Fruit fly (Drosophila melanogaster) whole organism, prepupa: ENCODE results near the gene Taf7.

Experiments
- CG10631 ChIP-seq: fragments of 200-800 bp; sonication (Bioruptor generic); optimal IDR thresholded peaks from 2 replicates; lab custom pipeline; 2016; ENCODE audit warnings: missing biosample characterization, missing genetic modification characterization
- CG10669 ChIP-seq: fragments of 200-800 bp; sonication (Bioruptor generic); optimal IDR thresholded peaks from 3 replicates; lab custom pipeline; 2018; ENCODE audit warnings: missing biosample characterization, mild to moderate bottlenecking, missing genetic modification characterization, moderate library complexity
- CG11762 ChIP-seq: fragments of 200-800 bp; sonication (Bioruptor generic); optimal IDR thresholded peaks from 3 replicates; lab custom pipeline; 2016; ENCODE audit warnings: missing biosample characterization, missing genetic modification characterization; ENCODE audit not compliant: insufficient read depth
- CG11902 ChIP-seq: fragments of 200-800 bp; sonication (Bioruptor generic); optimal IDR thresholded peaks from 3 replicates; lab custom pipeline; 2016; ENCODE audit warnings: missing biosample characterization, missing genetic modification characterization
- CG15336 ChIP-seq: fragments of 200-800 bp; sonication (Bioruptor generic); IDR thresholded peaks from 2 replicates; pipeline ENCODE4 v1.3.6; 2022; ENCODE audit warnings: missing biosample characterization, missing genetic modification characterization
- CG1621 ChIP-seq: fragments of 200-800 bp; sonication (Bioruptor generic); optimal IDR thresholded peaks from 3 replicates; lab custom pipeline; 2018; ENCODE audit warnings: missing biosample characterization, mild to moderate bottlenecking, missing genetic modification characterization
- CG16779 ChIP-seq: fragments of 200-800 bp; sonication (Bioruptor generic); optimal IDR thresholded peaks from 3 replicates; lab custom pipeline; 2017; ENCODE audit warnings: missing biosample characterization, mild to moderate bottlenecking, missing genetic modification characterization
- CG3032 ChIP-seq: fragments of 200-800 bp; optimal IDR thresholded peaks from 2 replicates; lab custom pipeline; 2019; ENCODE audit warnings: missing biosample characterization, mild to moderate bottlenecking, missing genetic modification characterization, moderate library complexity
- CG32006 ChIP-seq: fragments of 200-800 bp; sonication (Bioruptor generic); optimal IDR thresholded peaks from 3 replicates; lab custom pipeline; 2017; ENCODE audit warnings: missing biosample characterization, mild to moderate bottlenecking, missing genetic modification characterization
- CG3919 ChIP-seq: fragments of 200-800 bp; sonication (Bioruptor generic); optimal IDR thresholded peaks from 3 replicates; lab custom pipeline; 2016; ENCODE audit warnings: missing biosample characterization, missing genetic modification characterization
- CG4318 ChIP-seq: fragments of 200-800 bp; sonication (Bioruptor generic); optimal IDR thresholded peaks from 3 replicates; lab custom pipeline; 2017; ENCODE audit warnings: missing biosample characterization, mild to moderate bottlenecking, missing genetic modification characterization
- CG6276 ChIP-seq: fragments of 200-800 bp; sonication (Bioruptor generic); optimal IDR thresholded peaks from 2 replicates; lab custom pipeline; 2017; ENCODE audit warnings: missing biosample characterization, mild to moderate bottlenecking, missing genetic modification characterization
- CG6792 ChIP-seq: fragments of 200-800 bp; sonication (Bioruptor generic); optimal IDR thresholded peaks from 3 replicates; lab custom pipeline; 2016; ENCODE audit warnings: missing biosample characterization, missing genetic modification characterization
- CG6808 ChIP-seq: fragments of 200-800 bp; sonication (Bioruptor generic); optimal IDR thresholded peaks from 3 replicates; lab custom pipeline; 2017; ENCODE audit warnings: missing biosample characterization, missing genetic modification characterization, mild to moderate bottlenecking, moderate library complexity, missing genetic modification reagents
- CG7368 ChIP-seq: fragments of 200-800 bp; sonication (Bioruptor generic); optimal IDR thresholded peaks from 3 replicates; lab custom pipeline; 2016; ENCODE audit warnings: missing biosample characterization, missing genetic modification characterization
- CG8119 ChIP-seq: fragments of 200-800 bp; sonication (Bioruptor generic); IDR thresholded peaks from 3 replicates; pipeline ENCODE4 v1.3.6; 2022; ENCODE audit warnings: missing biosample characterization, missing genetic modification characterization
- CG8319 ChIP-seq: fragments of 200-800 bp; sonication (Bioruptor generic); optimal IDR thresholded peaks from 3 replicates; lab custom pipeline; 2016; ENCODE audit warnings: missing biosample characterization, missing genetic modification characterization
- CG8632 ChIP-seq: fragments of 200-800 bp; sonication (Bioruptor generic); optimal IDR thresholded peaks from 3 replicates; lab custom pipeline; 2016; ENCODE audit warnings: missing biosample characterization, missing genetic modification characterization
- CG9139 ChIP-seq: fragments of 200-800 bp; sonication (Bioruptor generic); optimal IDR thresholded peaks from 3 replicates; lab custom pipeline; 2017; ENCODE audit warnings: missing biosample characterization, mild to moderate bottlenecking, missing genetic modification characterization
- Eip75B ChIP-seq: fragments of 200-800 bp; sonication (Bioruptor generic); optimal IDR thresholded peaks from 3 replicates; lab custom pipeline; 2016; ENCODE audit warnings: missing biosample characterization, missing genetic modification characterization
- Eip78C ChIP-seq: fragments of 200-800 bp; sonication (Bioruptor generic); peaks from one replicate; lab custom pipeline; 2016; ENCODE audit warnings: missing biosample characterization, missing genetic modification characterization
- Eip93F ChIP-seq: fragments of 200-800 bp; sonication (Bioruptor generic); optimal IDR thresholded peaks from 2 replicates; lab custom pipeline; 2016; ENCODE audit warnings: missing biosample characterization, mild to moderate bottlenecking, missing genetic modification characterization
- Ets21C ChIP-seq: fragments of 200-800 bp; sonication (Bioruptor generic); optimal IDR thresholded peaks from 3 replicates; lab custom pipeline; 2016; ENCODE audit warnings: missing biosample characterization, missing genetic modification characterization
- Ets96B ChIP-seq: fragments of 200-800 bp; optimal IDR thresholded peaks from 2 replicates; lab custom pipeline; 2019; ENCODE audit warnings: missing biosample characterization, mild to moderate bottlenecking, missing genetic modification characterization, moderate library complexity
- Gug ChIP-seq: fragments of 200-800 bp; sonication (Bioruptor generic); IDR thresholded peaks from 2 replicates; pipeline ENCODE4 v1.3.6; 2022; ENCODE audit warnings: missing biosample characterization, missing genetic modification characterization
- Hr38 ChIP-seq: sonication (Bioruptor generic); optimal IDR thresholded peaks from 2 replicates; lab custom pipeline; 2016; ENCODE audit warnings: missing biosample characterization, missing genetic modification characterization
- Hr39 ChIP-seq: fragments of 200-800 bp; sonication (Bioruptor generic); optimal IDR thresholded peaks from 2 replicates; lab custom pipeline; 2016; ENCODE audit warnings: missing biosample characterization, missing genetic modification characterization
- Hr4 ChIP-seq: fragments of 200-800 bp; sonication (Bioruptor generic); optimal IDR thresholded peaks from 3 replicates; lab custom pipeline; 2016; ENCODE audit warnings: missing biosample characterization, missing genetic modification characterization
- Lpt ChIP-seq: fragments of 200-800 bp; sonication (Bioruptor generic); optimal IDR thresholded peaks from 3 replicates; lab custom pipeline; 2016; ENCODE audit warnings: missing biosample characterization, missing genetic modification characterization
- Met ChIP-seq: fragments of 200-800 bp; sonication (Bioruptor generic); optimal IDR thresholded peaks from 3 replicates; lab custom pipeline; 2016; ENCODE audit warnings: missing biosample characterization, missing genetic modification characterization
- Smox ChIP-seq: fragments of 200-800 bp; sonication (Bioruptor generic); optimal IDR thresholded peaks from 3 replicates; lab custom pipeline; 2016; ENCODE audit warnings: missing biosample characterization, missing genetic modification characterization
- Sox15 ChIP-seq: fragments of 200-800 bp; sonication (Bioruptor generic); optimal IDR thresholded peaks from 3 replicates; lab custom pipeline; 2016; ENCODE audit warnings: missing biosample characterization, missing genetic modification characterization
- achi ChIP-seq: fragments of 200-800 bp; sonication (Bioruptor generic); optimal IDR thresholded peaks from 3 replicates; lab custom pipeline; 2016; ENCODE audit warnings: missing biosample characterization, missing genetic modification characterization
- acj6 ChIP-seq: fragments of 200-800 bp; sonication (Bioruptor generic); optimal IDR thresholded peaks from 3 replicates; lab custom pipeline; 2016; ENCODE audit warnings: missing biosample characterization, missing genetic modification characterization
- dac ChIP-seq: fragments of 200-800 bp; sonication (Bioruptor generic); optimal IDR thresholded peaks from 2 replicates; lab custom pipeline; 2017; ENCODE audit warnings: missing biosample characterization, mild to moderate bottlenecking, missing genetic modification characterization
- dsx ChIP-seq: fragments of 200-800 bp; optimal IDR thresholded peaks from 3 replicates; lab custom pipeline; 2019; ENCODE audit warnings: missing biosample characterization, mild to moderate bottlenecking, missing genetic modification characterization, moderate library complexity; ENCODE audit not compliant: poor library complexity, severe bottlenecking
- eg ChIP-seq: fragments of 200-800 bp; sonication (Bioruptor generic); IDR thresholded peaks from 3 replicates; pipeline ENCODE4 v1.3.6; 2022; ENCODE audit warnings: missing biosample characterization, missing genetic modification characterization
- fd59A ChIP-seq: fragments of 200-800 bp; sonication (Bioruptor generic); optimal IDR thresholded peaks from 2 replicates; lab custom pipeline; 2017; ENCODE audit warnings: missing biosample characterization, mild to moderate bottlenecking, missing genetic modification characterization, missing genetic modification reagents
- lz ChIP-seq: fragments of 200-800 bp; sonication (Bioruptor generic); optimal IDR thresholded peaks from 3 replicates; lab custom pipeline; 2016; ENCODE audit warnings: missing biosample characterization, missing genetic modification characterization
- net ChIP-seq: fragments of 200-800 bp; sonication (Bioruptor generic); optimal IDR thresholded peaks from 3 replicates; lab custom pipeline; 2016; ENCODE audit warnings: missing biosample characterization, missing genetic modification characterization
- pdm3 ChIP-seq: fragments of 200-800 bp; sonication (Bioruptor generic); optimal IDR thresholded peaks from 3 replicates; lab custom pipeline; 2016; ENCODE audit warnings: missing biosample characterization, missing genetic modification characterization
- salr ChIP-seq, 2 experiments: fragments of 200-800 bp; sonication (Bioruptor generic); optimal IDR thresholded peaks; 3 replicates each; lab custom pipeline; 2016 to 2018; ENCODE audit warnings: missing biosample characterization in 2 of 2, missing genetic modification characterization in 2 of 2, mild to moderate bottlenecking in 1 of 2
- spab ChIP-seq: fragments of 200-800 bp; sonication (Bioruptor generic); optimal IDR thresholded peaks from 2 replicates; lab custom pipeline; 2017; ENCODE audit warnings: missing biosample characterization, mild to moderate bottlenecking, missing genetic modification characterization, missing genetic modification reagents
- svp ChIP-seq: fragments of 200-800 bp; sonication (Bioruptor generic); peaks from one replicate; lab custom pipeline; 2016; ENCODE audit warnings: missing biosample characterization, missing genetic modification characterization
- vri ChIP-seq: fragments of 200-800 bp; sonication (Bioruptor generic); optimal IDR thresholded peaks from 3 replicates; lab custom pipeline; 2016; ENCODE audit warnings: missing biosample characterization, mild to moderate bottlenecking, missing genetic modification characterization

Gene Taf7

DNA sequence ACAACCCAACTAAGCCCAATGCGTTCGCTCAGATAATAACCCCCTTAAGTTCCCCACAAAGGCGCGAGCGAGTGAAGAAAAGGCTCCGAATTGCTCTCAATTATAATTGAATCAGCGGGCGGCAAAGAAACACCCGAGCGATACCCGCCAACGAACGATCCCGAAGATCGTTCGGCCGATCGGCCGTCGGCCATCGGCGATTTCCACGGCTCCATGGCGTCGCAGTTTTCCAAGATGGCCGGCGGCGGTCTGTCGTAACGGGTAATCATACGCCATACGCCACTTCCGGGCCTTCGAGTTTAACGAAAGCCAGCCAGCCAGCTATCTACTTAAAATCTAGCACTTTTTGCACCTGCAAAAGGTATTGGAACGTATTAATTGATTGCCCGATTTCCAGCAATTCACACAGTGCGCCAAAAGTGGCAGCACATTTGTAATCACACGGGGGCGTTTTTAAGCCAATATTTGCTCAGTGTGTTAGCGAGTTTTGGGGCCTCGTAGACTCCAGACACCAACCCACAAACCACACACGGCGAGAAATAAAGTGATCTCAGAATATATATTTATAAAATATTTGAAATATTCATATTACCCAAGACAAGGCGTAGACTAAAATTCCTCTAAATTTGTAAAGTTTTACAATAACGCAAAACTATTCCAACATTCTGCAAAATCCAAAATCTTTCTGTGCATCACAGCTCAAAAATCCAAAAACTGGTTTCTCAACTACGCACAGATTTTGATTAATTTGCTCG lies 14.7 kb upstream of the Taf7 start (continued):
- TF ChIP-seq Lpt (GFP tag; lab: Kevin White, UChicago) = peak; percentile 68
- peak; percentile 83 for TF ChIP-seq eg (GFP tag; lab: Robert Waterston, UW)
- no peak for TF ChIP-seq Hr38
- TF ChIP-seq Sox15 = no peak
- no peak for TF ChIP-seq Smox (GFP tag; lab: Kevin White, UChicago)
- peak; percentile 45; the same call in 1 of the 2 replicates for TF ChIP-seq Gug (GFP tag; lab: Robert Waterston, UW)
- no peak for TF ChIP-seq CG11902
- TF ChIP-seq CG16779 (tag; lab: Kevin White, UChicago) = no peak
- TF ChIP-seq CG8119 = peak; percentile 81
- TF ChIP-seq CG3032 = peak; percentile 46
- TF ChIP-seq CG9139 = peak; percentile 7
- TF ChIP-seq CG10669 (GFP tag; lab: Kevin White, UChicago) = no peak
- TF ChIP-seq vri = no peak
- no peak for TF ChIP-seq fd59A
- TF ChIP-seq CG15336 (GFP tag; lab: Robert Waterston, UW) = peak; percentile 87
- TF ChIP-seq dsx = peak; percentile 47
- peak; percentile 77 for TF ChIP-seq CG32006 (GFP tag; lab: Kevin White, UChicago)

DNA sequence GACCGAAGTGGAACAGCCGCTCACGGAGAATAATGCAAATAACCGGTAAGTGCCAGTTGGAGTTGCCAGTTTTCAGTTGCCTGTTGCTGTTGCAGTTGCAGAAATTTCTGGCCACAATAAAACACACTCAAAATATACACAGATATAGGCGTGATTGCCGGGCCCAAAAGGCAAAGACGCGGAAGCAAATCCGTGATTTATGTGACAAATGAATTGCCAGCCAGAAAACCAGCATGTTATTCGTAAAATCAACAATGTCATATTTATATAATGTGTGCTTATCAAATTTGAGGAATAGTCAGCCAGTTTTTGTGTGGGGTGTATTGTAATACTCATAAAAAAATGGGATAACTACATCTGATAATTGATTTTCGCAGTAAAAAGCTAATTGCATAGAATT lies 12.5 kb upstream of the Taf7 start:
- no peak for TF ChIP-seq CG6792 (GFP tag; lab: Kevin White, UChicago)
- TF ChIP-seq dac = no peak
- TF ChIP-seq CG4318 (GFP tag; lab: Kevin White, UChicago) = peak; percentile 22
- peak; percentile 52 for TF ChIP-seq CG32006 (GFP tag; lab: Kevin White, UChicago)
- no peak for TF ChIP-seq Hr39 (GFP tag; lab: Kevin White, UChicago)
- TF ChIP-seq Hr4 (GFP tag; lab: Kevin White, UChicago) = peak; percentile 12
- peak in 1 of 2 experiments; percentile 38 for TF ChIP-seq salr (GFP tag; optimal IDR thresholded peaks at IDR 0.05; lab: Kevin White, UChicago)
- TF ChIP-seq achi (GFP tag; lab: Kevin White, UChicago) = peak; percentile 0
- TF ChIP-seq CG1621 = peak; percentile 37
- TF ChIP-seq CG6276 (GFP tag; lab: Kevin White, UChicago) = peak; percentile 8
- TF ChIP-seq Eip75B = peak; percentile 33
- no peak for TF ChIP-seq Eip93F
- TF ChIP-seq CG11762 (GFP tag; lab: Kevin White, UChicago) = no peak
- TF ChIP-seq Met (GFP tag; lab: Kevin White, UChicago) = no peak
- peak; percentile 79 for TF ChIP-seq Eip78C
- TF ChIP-seq pdm3 (GFP tag; lab: Kevin White, UChicago) = peak; percentile 13

dm6 chr3R:7895457-7895856 lies 11.7 kb upstream of the Taf7 start:
- TF ChIP-seq lz (GFP tag; lab: Kevin White, UChicago) = peak; percentile 62
- TF ChIP-seq achi (GFP tag; lab: Kevin White, UChicago) = peak; percentile 85
- no peak for TF ChIP-seq CG16779 (tag; lab: Kevin White, UChicago)
- TF ChIP-seq Ets21C (GFP tag; lab: Kevin White, UChicago) = no peak
- TF ChIP-seq CG7368 (GFP tag; lab: Kevin White, UChicago) = peak; percentile 88
- TF ChIP-seq net (GFP tag; lab: Kevin White, UChicago) = peak; percentile 86
- no peak for TF ChIP-seq Hr38
- no peak for TF ChIP-seq salr (GFP tag; optimal IDR thresholded peaks at IDR 0.05; lab: Kevin White, UChicago)
- TF ChIP-seq CG10669 (GFP tag; lab: Kevin White, UChicago) = peak; percentile 89
- TF ChIP-seq CG6276 (GFP tag; lab: Kevin White, UChicago) = no peak
- peak; percentile 97 for TF ChIP-seq eg (GFP tag; lab: Robert Waterston, UW)
- peak; percentile 83 for TF ChIP-seq spab
- TF ChIP-seq CG6808 (GFP tag; lab: Kevin White, UChicago) = no peak
- TF ChIP-seq CG10631 (GFP tag; lab: Kevin White, UChicago) = peak; percentile 82
- peak; percentile 78 for TF ChIP-seq fd59A
- peak; percentile 75 for TF ChIP-seq acj6 (GFP tag; lab: Kevin White, UChicago)
- no peak for TF ChIP-seq vri
- TF ChIP-seq Gug (GFP tag; lab: Robert Waterston, UW) = peak; percentile 89
- peak; percentile 98 for TF ChIP-seq CG15336 (GFP tag; lab: Robert Waterston, UW)
- peak; percentile 91 for TF ChIP-seq Ets96B (tag; lab: Kevin White, UChicago)
- TF ChIP-seq Smox (GFP tag; lab: Kevin White, UChicago) = no peak
- TF ChIP-seq CG8632 (GFP tag; lab: Kevin White, UChicago) = peak; percentile 83
- TF ChIP-seq Met (GFP tag; lab: Kevin White, UChicago) = no peak
- TF ChIP-seq CG1621 = peak; percentile 83
- TF ChIP-seq CG3919 (GFP tag; lab: Kevin White, UChicago) = no peak
- peak; percentile 84 for TF ChIP-seq dac
- TF ChIP-seq Eip78C = peak; percentile 98
- TF ChIP-seq CG8319 = peak; percentile 85
- peak; percentile 90 for TF ChIP-seq Eip75B
- TF ChIP-seq dsx = peak; percentile 96
- TF ChIP-seq Hr4 (GFP tag; lab: Kevin White, UChicago) = peak; percentile 93
- no peak for TF ChIP-seq svp (GFP tag; lab: Kevin White, UChicago)
- TF ChIP-seq CG11762 (GFP tag; lab: Kevin White, UChicago) = peak; percentile 88
